Worm (Caenorhabditis elegans): ENCODE measurements around the gene lro-1.

DNA sequence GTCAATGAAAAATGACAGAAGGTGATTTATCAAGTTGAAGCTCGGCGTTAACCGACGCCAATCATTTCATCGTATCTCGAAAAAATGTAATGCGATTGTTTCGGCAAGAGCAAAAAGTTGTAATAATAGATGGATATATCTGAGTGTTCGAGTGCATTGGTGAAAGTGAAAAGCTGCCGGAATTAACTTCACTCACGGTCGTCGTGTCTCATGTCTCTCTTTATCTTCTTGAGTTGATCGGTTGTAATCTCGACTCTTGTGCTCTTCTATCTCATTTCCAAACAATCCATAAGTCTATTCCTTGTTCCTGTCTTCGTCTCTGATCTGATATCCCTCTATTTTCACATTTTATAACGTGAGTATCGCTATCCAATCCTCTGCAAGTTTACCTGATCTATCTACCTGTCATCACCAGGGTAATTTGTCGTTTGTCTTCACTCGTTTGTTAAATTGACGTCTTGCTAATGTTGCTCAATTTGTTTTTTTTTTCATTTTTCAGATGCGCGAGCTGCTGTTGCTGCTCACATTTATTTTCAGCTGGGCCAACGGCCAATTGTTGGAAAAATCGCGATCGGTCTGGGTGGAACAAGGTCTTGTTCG is 27.9 kb downstream of the lro-1 start, which contains the start of gene cest-16:
- TF ChIP-seq W03F9.2 (tag; optimal IDR thresholded peaks at IDR 0.05) (no peak), dao-5 (tag; optimal IDR thresholded peaks at IDR 0.05) (no peak), him-1 (tag; optimal IDR thresholded peaks at IDR 0.05) (no peak)
